Worm (Caenorhabditis elegans): ENCODE measurements around the gene ins-9.

The ins-9 gene

ce11 chrX:8860958-8861357 is 5.5 kb downstream of the ins-9 start, which contains the start of gene C06E2.9:
Gene C06E2.9 (plus strand): TSS chrX:8861258.
- no peak for TF ChIP-seq dao-5 (tag; optimal IDR thresholded peaks at IDR 0.05)
- TF ChIP-seq W03F9.2 (tag; optimal IDR thresholded peaks at IDR 0.05) = no peak
- TF ChIP-seq him-1 (tag; optimal IDR thresholded peaks at IDR 0.05) = no peak

ce11 chrX:8859538-8859937 is 6.9 kb downstream of the ins-9 start:
- no peak for TF ChIP-seq him-1 (tag; optimal IDR thresholded peaks at IDR 0.05)
- no peak for TF ChIP-seq W03F9.2 (tag; optimal IDR thresholded peaks at IDR 0.05)

DNA sequence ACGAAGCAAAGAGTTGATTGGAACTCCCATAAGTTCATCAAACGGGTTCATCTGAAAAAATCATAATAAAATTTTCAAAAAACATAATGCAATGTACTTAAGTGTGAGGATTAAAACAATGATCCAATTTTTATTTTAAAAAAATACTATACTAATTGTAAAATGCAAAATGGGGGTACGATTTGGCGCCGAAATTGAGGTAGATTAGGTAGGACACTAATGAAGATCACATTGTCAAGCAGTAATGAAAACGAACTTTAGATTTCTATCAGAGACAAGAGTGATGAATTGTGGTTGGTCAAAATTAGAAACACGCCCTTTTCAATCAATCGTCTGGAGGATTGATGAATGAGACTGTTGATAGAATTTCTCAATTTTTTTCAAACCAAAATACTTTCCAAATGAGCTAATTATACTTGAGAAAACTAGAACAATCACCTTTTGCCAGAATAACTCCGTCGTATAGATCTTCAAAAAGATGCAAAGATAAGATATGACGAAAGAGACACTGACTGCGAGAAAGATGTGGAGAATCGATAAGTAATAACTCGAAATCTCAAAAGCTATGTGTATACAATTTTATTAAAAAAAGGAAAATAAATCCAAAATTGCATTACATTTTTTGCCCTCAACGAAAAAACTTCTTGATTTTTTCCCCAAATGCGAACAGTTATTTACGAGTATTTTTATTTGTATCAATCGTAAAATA is 8.4 kb downstream of the ins-9 start, which contains the start of gene C06E2.5:
C06E2.5 (minus strand) TSS at position 51 of the 709 bp plus-strand sequence.
- TF ChIP-seq dao-5 (tag; optimal IDR thresholded peaks at IDR 0.05) = no peak
- TF ChIP-seq him-1 (tag; optimal IDR thresholded peaks at IDR 0.05) = no peak
- TF ChIP-seq W03F9.2 (tag; optimal IDR thresholded peaks at IDR 0.05) = no peak

- no peak for TF ChIP-seq him-1 (tag; optimal IDR thresholded peaks at IDR 0.05)
- TF ChIP-seq W03F9.2 (tag; optimal IDR thresholded peaks at IDR 0.05) = no peak
- TF ChIP-seq dao-5 (tag; optimal IDR thresholded peaks at IDR 0.05) = no peak
These were observed 12.1 kb downstream of the ins-9 start for ce11 chrX:8854409-8854808.

- no peak for TF ChIP-seq W03F9.2 (tag; optimal IDR thresholded peaks at IDR 0.05)
- TF ChIP-seq him-1 (tag; optimal IDR thresholded peaks at IDR 0.05) = no peak
- TF ChIP-seq dao-5 (tag; optimal IDR thresholded peaks at IDR 0.05) = no peak
These were observed 12.9 kb downstream of the ins-9 start, which contains the start of gene sprp-4 for ce11 chrX:8853524-8853923. Gene sprp-4 (minus strand): TSS chrX:8853624.

DNA sequence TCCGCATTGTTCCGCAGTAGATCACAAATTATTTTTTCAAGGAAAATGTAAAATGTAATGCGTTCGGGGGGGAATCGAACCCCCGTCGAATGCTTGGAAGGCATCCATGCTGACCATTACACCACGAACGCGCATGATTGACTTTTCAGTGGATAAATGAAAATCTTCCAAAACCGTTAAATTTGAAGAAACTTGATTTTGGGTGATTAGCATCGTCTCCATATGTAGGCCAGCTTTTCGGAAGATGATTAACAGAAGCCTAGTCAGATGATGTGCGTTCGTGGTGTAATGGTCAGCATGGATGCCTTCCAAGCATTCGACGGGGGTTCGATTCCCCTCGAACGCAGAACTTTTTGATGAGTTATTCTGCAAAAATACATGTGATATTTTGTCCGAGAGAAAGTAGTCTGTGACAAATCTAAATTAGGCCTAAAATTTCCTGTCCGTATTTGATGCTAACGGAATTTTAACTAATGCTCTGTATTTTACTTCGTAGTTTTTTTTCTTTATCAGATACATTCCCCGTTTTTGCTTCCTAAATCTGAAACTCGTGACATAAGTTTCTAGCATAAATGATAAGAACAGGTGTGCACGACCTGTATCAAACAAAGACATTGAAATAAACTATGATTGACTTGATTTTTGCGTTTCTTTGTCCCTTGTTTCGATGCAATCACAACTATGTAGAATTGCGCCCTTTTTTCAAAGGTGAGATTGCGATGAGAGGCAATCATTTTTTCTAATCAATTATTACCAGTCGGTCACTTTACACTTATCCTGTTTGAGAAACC is 19.8 kb downstream of the ins-9 start, which contains the start of gene C28G1.10:
C28G1.10 (plus strand) TSS at position 676 of the 791 bp plus-strand sequence.
- TF ChIP-seq dao-5 (tag; optimal IDR thresholded peaks at IDR 0.05) = no peak
- no peak for TF ChIP-seq him-1 (tag; optimal IDR thresholded peaks at IDR 0.05)
- TF ChIP-seq W03F9.2 (tag; optimal IDR thresholded peaks at IDR 0.05) = no peak

DNA sequence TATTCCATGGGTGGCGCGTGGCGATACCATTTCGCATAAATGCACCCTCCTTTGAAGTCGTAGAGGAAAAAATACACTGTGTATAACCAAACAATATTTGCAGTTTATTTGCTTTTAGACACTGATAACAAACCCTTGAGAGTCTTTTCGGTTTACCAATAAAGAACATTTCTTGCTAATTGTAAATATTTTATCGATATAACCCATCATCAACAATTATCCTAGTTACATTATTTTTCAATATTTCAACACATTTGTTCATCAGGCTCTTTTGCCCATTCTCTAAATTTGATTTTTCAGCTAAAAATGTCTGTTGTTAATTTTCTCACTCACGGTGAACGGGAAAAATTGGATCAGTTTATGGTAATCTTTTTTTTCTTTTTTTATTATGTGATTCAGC is 22.5 kb downstream of the ins-9 start, which contains the start of gene ubc-23:
ubc-23 (plus strand) TSS at position 301 of the 400 bp plus-strand sequence.
- TF ChIP-seq W03F9.2 (tag; optimal IDR thresholded peaks at IDR 0.05) (no peak), him-1 (tag; optimal IDR thresholded peaks at IDR 0.05) (no peak), dao-5 (tag; optimal IDR thresholded peaks at IDR 0.05) (no peak)

ce11 chrX:8838176-8838575 is 28.3 kb downstream of the ins-9 start:
- no peak for TF ChIP-seq W03F9.2 (tag; optimal IDR thresholded peaks at IDR 0.05)
- no peak for TF ChIP-seq him-1 (tag; optimal IDR thresholded peaks at IDR 0.05)
- peak; percentile 49 for TF ChIP-seq dao-5 (tag; optimal IDR thresholded peaks at IDR 0.05)

ce11 chrX:8835887-8836348 is 30.5 kb downstream of the ins-9 start, which contains the start of gene C28G1.2:
Gene C28G1.2 (plus strand): TSS chrX:8836016.
- TF ChIP-seq dao-5 (tag; optimal IDR thresholded peaks at IDR 0.05) (peak; percentile 92), W03F9.2 (tag; optimal IDR thresholded peaks at IDR 0.05) (peak; percentile 50), him-1 (tag; optimal IDR thresholded peaks at IDR 0.05) (peak; percentile 93)

- TF ChIP-seq him-1 (tag; optimal IDR thresholded peaks at IDR 0.05) (no peak), W03F9.2 (tag; optimal IDR thresholded peaks at IDR 0.05) (no peak), dao-5 (tag; optimal IDR thresholded peaks at IDR 0.05) (no peak)
These were observed 31.1 kb downstream of the ins-9 start, which contains the start of gene sec-15 for ce11 chrX:8835405-8835804. Gene sec-15 (minus strand): TSS chrX:8835715.

- TF ChIP-seq dao-5 (tag; optimal IDR thresholded peaks at IDR 0.05) (no peak), W03F9.2 (tag; optimal IDR thresholded peaks at IDR 0.05) (no peak), him-1 (tag; optimal IDR thresholded peaks at IDR 0.05) (no peak)
These were observed 35.3 kb downstream of the ins-9 start, which contains the start of gene C28G1.6 for ce11 chrX:8831162-8831561. Gene C28G1.6 (minus strand): TSS chrX:8831262.

DNA sequence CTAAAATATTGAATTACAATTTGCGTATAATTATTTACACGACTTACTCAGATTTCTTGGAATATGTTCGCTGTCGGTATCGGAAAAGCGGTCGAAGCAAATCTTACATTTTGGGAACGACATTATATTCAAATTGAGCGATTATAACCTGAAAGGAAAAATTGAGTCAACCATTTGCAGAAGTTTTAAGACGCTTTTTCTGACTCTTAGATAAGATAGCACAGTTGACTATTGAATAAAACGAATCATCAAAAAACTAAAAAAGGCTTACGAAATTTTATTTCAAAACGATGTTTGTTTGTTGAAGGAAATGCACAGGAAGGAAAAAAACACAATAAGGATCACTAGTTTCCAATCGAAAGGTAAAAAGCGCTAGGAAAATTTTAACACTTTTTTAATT is 38.1 kb downstream of the ins-9 start, which contains the start of gene rcs-1:
rcs-1 (minus strand) TSS at position 176 of the 400 bp plus-strand sequence.
- TF ChIP-seq W03F9.2 (tag; optimal IDR thresholded peaks at IDR 0.05) = no peak
- TF ChIP-seq dao-5 (tag; optimal IDR thresholded peaks at IDR 0.05) = no peak
- TF ChIP-seq him-1 (tag; optimal IDR thresholded peaks at IDR 0.05) = no peak

- no peak for TF ChIP-seq him-1 (tag; optimal IDR thresholded peaks at IDR 0.05)
- no peak for TF ChIP-seq W03F9.2 (tag; optimal IDR thresholded peaks at IDR 0.05)
- TF ChIP-seq dao-5 (tag; optimal IDR thresholded peaks at IDR 0.05) = no peak
These were observed 42.0 kb downstream of the ins-9 start, which contains the start of gene ifd-1 for ce11 chrX:8824437-8824836. Gene ifd-1 (minus strand): TSS chrX:8824448.

Measured in whole organism, L4/young adult.